Fruit fly (Drosophila melanogaster): ENCODE measurements around the gene RhoGAP71E.

dm6 chr3L:15652154-15652553 lies 63.5 kb downstream of the RhoGAP71E start, which contains the start of the genes Eig71Ec and Eig71Ed:
- TF ChIP-seq CTCF (optimal IDR thresholded peaks at IDR 0.05) (no peak), CG8478 (optimal IDR thresholded peaks at IDR 0.05) (no peak)

Data from S2 (cell line).